Fruit fly (Drosophila melanogaster) whole organism, embryonic: ENCODE measurements around the gene CG5172.

Source experiments
- B-H1 ChIP-seq: fragments of 200-800 bp; sonication (Bioruptor generic); IDR thresholded peaks from 3 replicates; pipeline ENCODE4 v1.3.6; 2022; ENCODE audit warnings: missing biosample characterization, missing genetic modification characterization
- CG10209 ChIP-seq: fragments of 200-800 bp; sonication (Bioruptor generic); optimal IDR thresholded peaks from 3 replicates; lab custom pipeline; 2017; ENCODE audit warnings: missing biosample characterization, mild to moderate bottlenecking, missing genetic modification characterization, missing genetic modification reagents
- CG1024 ChIP-seq: fragments of 200-800 bp; sonication (Bioruptor generic); IDR thresholded peaks from 2 replicates; pipeline ENCODE4 v1.3.6; 2022; ENCODE audit warnings: missing biosample characterization, missing genetic modification characterization
- CG1603 ChIP-seq: fragments of 200-800 bp; sonication (Bioruptor generic); optimal IDR thresholded peaks from 2 replicates; lab custom pipeline; 2019; ENCODE audit warnings: missing biosample characterization, mild to moderate bottlenecking, missing genetic modification characterization, moderate library complexity
- CG18619 ChIP-seq: fragments of 200-800 bp; sonication (Bioruptor generic); optimal IDR thresholded peaks from 3 replicates; lab custom pipeline; 2017; ENCODE audit warnings: missing biosample characterization, mild to moderate bottlenecking, missing genetic modification characterization
- CG30020 ChIP-seq: fragments of 200-800 bp; optimal IDR thresholded peaks from 2 replicates; lab custom pipeline; 2019; ENCODE audit warnings: missing biosample characterization, mild to moderate bottlenecking, missing genetic modification characterization, moderate library complexity
- CG3065 ChIP-seq: fragments of 200-800 bp; sonication (Bioruptor generic); optimal IDR thresholded peaks from 2 replicates; lab custom pipeline; 2016; ENCODE audit warnings: missing biosample characterization, missing genetic modification characterization
- CG31365 ChIP-seq: fragments of 200-800 bp; sonication (Bioruptor generic); optimal IDR thresholded peaks from 2 replicates; lab custom pipeline; 2018; ENCODE audit warnings: missing biosample characterization, mild to moderate bottlenecking, missing genetic modification characterization
- CG31441 ChIP-seq: fragments of 200-800 bp; sonication (Bioruptor generic); IDR thresholded peaks from 2 replicates; pipeline ENCODE4 v1.3.6; 2022; ENCODE audit warnings: missing biosample characterization, missing genetic modification characterization
- CG3407 ChIP-seq: fragments of 200-800 bp; sonication (Bioruptor generic); optimal IDR thresholded peaks from 2 replicates; lab custom pipeline; 2018; ENCODE audit warnings: missing biosample characterization, mild to moderate bottlenecking, missing genetic modification characterization
- CG34376 ChIP-seq: fragments of 200-800 bp; sonication (Bioruptor generic); optimal IDR thresholded peaks from 2 replicates; lab custom pipeline; 2018; ENCODE audit warnings: missing biosample characterization, mild to moderate bottlenecking, missing genetic modification characterization
- CG4360 ChIP-seq: fragments of 200-800 bp; sonication (Bioruptor generic); IDR thresholded peaks from 2 replicates; pipeline ENCODE4 v1.3.6; 2022; ENCODE audit warnings: missing biosample characterization, missing genetic modification characterization
- CG4617 ChIP-seq: fragments of 200-800 bp; sonication (Bioruptor generic); optimal IDR thresholded peaks from 3 replicates; lab custom pipeline; 2016; ENCODE audit warnings: missing biosample characterization, missing genetic modification characterization, borderline replicate concordance
- CG6654 ChIP-seq: fragments of 200-800 bp; sonication (Bioruptor generic); optimal IDR thresholded peaks from 2 replicates; lab custom pipeline; 2017; ENCODE audit warnings: missing biosample characterization, mild to moderate bottlenecking, missing genetic modification characterization
- CG6683 ChIP-seq: fragments of 200-800 bp; sonication (Bioruptor generic); optimal IDR thresholded peaks from 2 replicates; lab custom pipeline; 2017; ENCODE audit warnings: missing biosample characterization, mild to moderate bottlenecking, missing genetic modification characterization, missing genetic modification reagents
- CG6854 ChIP-seq: fragments of 200-800 bp; sonication (Bioruptor generic); optimal IDR thresholded peaks from 3 replicates; lab custom pipeline; 2017; ENCODE audit warnings: missing biosample characterization, mild to moderate bottlenecking, missing genetic modification characterization
- CG7372 ChIP-seq: fragments of 200-800 bp; sonication (Bioruptor generic); IDR thresholded peaks from 2 replicates; pipeline ENCODE4 v1.3.6; 2022; ENCODE audit warnings: missing biosample characterization, missing genetic modification characterization
- CG7839 ChIP-seq: fragments of 200-800 bp; sonication (Bioruptor generic); optimal IDR thresholded peaks from 3 replicates; lab custom pipeline; 2018; ENCODE audit warnings: missing biosample characterization, mild to moderate bottlenecking, missing genetic modification characterization, moderate library complexity
- CG9215 ChIP-seq: fragments of 200-800 bp; sonication (Bioruptor generic); IDR thresholded peaks from 2 replicates; pipeline ENCODE4 v1.3.6; 2022; ENCODE audit warnings: missing biosample characterization, missing genetic modification characterization
- CG9727 ChIP-seq: fragments of 200-800 bp; sonication (Bioruptor generic); optimal IDR thresholded peaks from 3 replicates; lab custom pipeline; 2017; ENCODE audit warnings: missing biosample characterization, mild to moderate bottlenecking, missing genetic modification characterization
- CG9817 ChIP-seq: fragments of 200-800 bp; sonication (Bioruptor generic); optimal IDR thresholded peaks from 2 replicates; lab custom pipeline; 2018; ENCODE audit warnings: missing biosample characterization, mild to moderate bottlenecking, missing genetic modification characterization, moderate library complexity
- Dip3 ChIP-seq: fragments of 200-800 bp; sonication (Bioruptor generic); optimal IDR thresholded peaks from 3 replicates; lab custom pipeline; 2016; ENCODE audit warnings: missing biosample characterization, missing genetic modification characterization
- Dll ChIP-seq: fragments of 200-800 bp; sonication (Bioruptor generic); IDR thresholded peaks from 4 replicates; pipeline ENCODE4 v1.3.6; 2022; ENCODE audit warnings: missing biosample characterization, missing genetic modification characterization; ENCODE audit not compliant: partially characterized antibody
- Lhr ChIP-seq: fragments of 200-800 bp; sonication (Bioruptor generic); optimal IDR thresholded peaks from 3 replicates; lab custom pipeline; 2017; ENCODE audit warnings: mild to moderate bottlenecking, missing biosample characterization, missing genetic modification reagents, missing genetic modification characterization
- Max ChIP-seq: fragments of 200-800 bp; sonication (Bioruptor generic); optimal IDR thresholded peaks from 2 replicates; lab custom pipeline; 2016; ENCODE audit warnings: missing biosample characterization, mild to moderate bottlenecking, missing genetic modification characterization
- Nf-YA ChIP-seq: fragments of 200-800 bp; sonication (Bioruptor generic); IDR thresholded peaks from 2 replicates; pipeline ENCODE4 v1.3.6; 2022; ENCODE audit warnings: missing biosample characterization, missing genetic modification characterization
- Oaz ChIP-seq: fragments of 200-800 bp; sonication (Bioruptor generic); IDR thresholded peaks from 2 replicates; pipeline ENCODE4 v1.3.6; 2022; ENCODE audit warnings: missing biosample characterization, missing genetic modification characterization
- Oli ChIP-seq: fragments of 200-800 bp; sonication (Bioruptor generic); optimal IDR thresholded peaks from 2 replicates; lab custom pipeline; 2018; ENCODE audit warnings: missing biosample characterization, mild to moderate bottlenecking, missing genetic modification characterization, moderate library complexity
- Ravus ChIP-seq: fragments of 200-800 bp; sonication (Bioruptor generic); IDR thresholded peaks from 2 replicates; pipeline ENCODE4 v1.3.6; 2022; ENCODE audit warnings: missing biosample characterization, missing genetic modification characterization
- chinmo ChIP-seq: fragments of 200-800 bp; sonication (Bioruptor generic); IDR thresholded peaks from 4 replicates; pipeline ENCODE4 v1.3.6; 2022; ENCODE audit warnings: missing biosample characterization, missing genetic modification characterization; ENCODE audit not compliant: partially characterized antibody
- dpn ChIP-seq, 2 experiments: fragments of 200-800 bp; sonication (Bioruptor generic); optimal IDR thresholded peaks; 3 replicates each; lab custom pipeline; 2016; ENCODE audit warnings: missing biosample characterization in 2 of 2, missing genetic modification characterization in 2 of 2
- dysf ChIP-seq: fragments of 200-800 bp; sonication (Bioruptor generic); IDR thresholded peaks from 3 replicates; pipeline ENCODE4 v1.3.6; 2022; ENCODE audit warnings: missing biosample characterization, missing genetic modification characterization
- ems ChIP-seq: fragments of 200-800 bp; sonication (Bioruptor generic); optimal IDR thresholded peaks from 3 replicates; lab custom pipeline; 2016; ENCODE audit warnings: missing biosample characterization, missing genetic modification characterization
- fd102C ChIP-seq: fragments of 200-800 bp; sonication (Bioruptor generic); optimal IDR thresholded peaks from 2 replicates; lab custom pipeline; 2018; ENCODE audit warnings: missing biosample characterization, mild to moderate bottlenecking, missing genetic modification characterization, moderate library complexity
- gcm2 ChIP-seq: fragments of 200-800 bp; sonication (Bioruptor generic); optimal IDR thresholded peaks from 2 replicates; lab custom pipeline; 2016; ENCODE audit warnings: missing biosample characterization, missing genetic modification characterization
- grau ChIP-seq: fragments of 200-800 bp; optimal IDR thresholded peaks from 3 replicates; lab custom pipeline; 2019; ENCODE audit warnings: missing biosample characterization, mild to moderate bottlenecking, missing genetic modification characterization, moderate library complexity
- grn ChIP-seq: fragments of 200-800 bp; sonication (Bioruptor generic); optimal IDR thresholded peaks from 3 replicates; lab custom pipeline; 2017; ENCODE audit warnings: missing biosample characterization, missing genetic modification characterization
- jumu ChIP-seq: fragments of 200-800 bp; sonication (Bioruptor generic); optimal IDR thresholded peaks from 3 replicates; lab custom pipeline; 2016; ENCODE audit warnings: missing biosample characterization, missing genetic modification characterization
- luna ChIP-seq: fragments of 200-800 bp; sonication (Bioruptor generic); optimal IDR thresholded peaks from 2 replicates; lab custom pipeline; 2016; ENCODE audit warnings: missing biosample characterization, missing genetic modification characterization
- nau ChIP-seq: fragments of 200-800 bp; sonication (Bioruptor generic); optimal IDR thresholded peaks from 3 replicates; lab custom pipeline; 2017; ENCODE audit warnings: missing biosample characterization, mild to moderate bottlenecking, missing genetic modification characterization, missing genetic modification reagents
- nmo ChIP-seq: fragments of 200-800 bp; sonication (Bioruptor generic); optimal IDR thresholded peaks from 2 replicates; lab custom pipeline; 2018; ENCODE audit warnings: missing biosample characterization, mild to moderate bottlenecking, missing genetic modification characterization, moderate library complexity
- rib ChIP-seq: fragments of 200-800 bp; sonication (Bioruptor generic); IDR thresholded peaks from 2 replicates; pipeline ENCODE4 v1.3.6; 2022; ENCODE audit warnings: missing biosample characterization, missing genetic modification characterization
- run ChIP-seq: fragments of 200-800 bp; sonication (Bioruptor generic); optimal IDR thresholded peaks from 3 replicates; lab custom pipeline; 2018; ENCODE audit warnings: missing biosample characterization, mild to moderate bottlenecking, missing genetic modification characterization
- so ChIP-seq: fragments of 200-800 bp; sonication (Bioruptor generic); IDR thresholded peaks from 3 replicates; pipeline ENCODE4 v1.3.6; 2022; ENCODE audit warnings: missing biosample characterization, missing genetic modification characterization
- sqz ChIP-seq: fragments of 200-800 bp; sonication (Bioruptor generic); optimal IDR thresholded peaks from 3 replicates; lab custom pipeline; 2018; ENCODE audit warnings: missing biosample characterization, mild to moderate bottlenecking, missing genetic modification characterization
- ssp ChIP-seq: fragments of 200-800 bp; sonication (Bioruptor generic); IDR thresholded peaks from 2 replicates; pipeline ENCODE4 v1.3.6; 2022; ENCODE audit warnings: missing biosample characterization, missing genetic modification characterization
- tll ChIP-seq, 2 experiments: fragments of 200-800 bp in 1 of 2; fragments of >200 bp in 1 of 2; sonication (Bioruptor generic) in 1 of 2; optimal IDR thresholded peaks; 2 replicates each; lab custom pipeline; 2017 to 2019; ENCODE audit warnings: missing biosample characterization in 2 of 2, missing genetic modification characterization in 2 of 2, mild to moderate bottlenecking in 1 of 2, moderate library complexity in 1 of 2
- twi ChIP-seq: fragments of 200-800 bp; optimal IDR thresholded peaks from 2 replicates; lab custom pipeline; 2019; ENCODE audit warnings: missing biosample characterization, mild to moderate bottlenecking, missing genetic modification characterization, moderate library complexity
- wek ChIP-seq: fragments of 200-800 bp; sonication (Bioruptor generic); optimal IDR thresholded peaks from 3 replicates; lab custom pipeline; 2018; ENCODE audit warnings: missing biosample characterization, mild to moderate bottlenecking, missing genetic modification characterization, moderate library complexity
- zf30C ChIP-seq: fragments of 200-800 bp; sonication (Bioruptor generic); optimal IDR thresholded peaks from 3 replicates; lab custom pipeline; 2018; ENCODE audit warnings: missing biosample characterization, mild to moderate bottlenecking, missing genetic modification characterization

Gene CG5172

DNA sequence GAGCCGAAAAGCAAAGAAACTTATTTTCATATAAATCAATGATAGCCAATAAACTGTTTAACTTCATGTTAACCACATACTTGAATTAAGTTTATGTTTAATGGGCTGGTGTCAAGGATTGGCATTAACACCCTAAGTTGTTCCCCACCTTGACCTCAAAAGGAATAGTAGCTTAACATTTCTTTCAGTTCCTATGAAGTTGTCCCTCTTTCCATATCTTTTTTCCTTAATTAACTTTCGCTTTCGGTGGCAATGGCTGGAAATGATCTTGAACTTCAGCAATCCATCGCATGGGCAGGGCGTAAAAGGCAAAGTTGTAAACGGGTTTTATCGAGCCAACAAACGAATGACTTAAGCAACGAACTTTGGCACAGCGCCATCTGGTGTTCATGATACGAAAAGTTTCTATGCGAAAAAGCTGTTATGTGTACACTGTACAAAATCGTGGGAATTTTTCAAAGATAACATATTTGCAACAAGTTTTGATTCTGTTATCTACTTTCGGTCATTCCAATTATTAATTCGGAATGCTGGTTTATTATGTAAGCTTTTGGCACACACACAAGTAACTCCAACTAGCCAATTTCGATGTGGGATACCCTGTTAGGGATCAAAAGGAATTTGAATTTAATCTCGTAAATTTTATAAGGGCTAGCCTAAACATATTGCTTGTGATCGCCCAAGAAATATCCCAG is 8.4 kb downstream of the CG5172 start (continued):
- TF ChIP-seq CG7839 (tag; lab: Kevin White, UChicago) (peak; percentile 37), gcm2 (no peak), ems (GFP tag; lab: Kevin White, UChicago) (no peak), grau (tag; lab: Kevin White, UChicago) (peak; percentile 38), chinmo (GFP tag; lab: Robert Waterston, UW) (no peak), CG4360 (no peak), fd102C (no peak), nau (GFP tag; lab: Kevin White, UChicago) (no peak), CG9817 (tag; lab: Kevin White, UChicago) (peak; percentile 23), CG6854 (GFP tag; lab: Kevin White, UChicago) (no peak), CG31441 (GFP tag; lab: Robert Waterston, UW) (no peak), B-H1 (GFP tag; lab: Robert Waterston, UW) (no peak), Lhr (no peak), rib (GFP tag; lab: Robert Waterston, UW) (no peak), CG34376 (GFP tag; lab: Kevin White, UChicago) (no peak), CG6683 (GFP tag; lab: Kevin White, UChicago) (no peak), wek (no peak), run (tag; lab: Kevin White, UChicago) (no peak), CG6654 (GFP tag; lab: Kevin White, UChicago) (no peak), CG18619 (no peak), Max (GFP tag; lab: Kevin White, UChicago) (no peak), CG10209 (GFP tag; lab: Kevin White, UChicago) (no peak), CG4617 (no peak), zf30C (GFP tag; lab: Kevin White, UChicago) (peak; percentile 16), CG3407 (no peak), nmo (GFP tag; lab: Kevin White, UChicago) (peak; percentile 35), dysf (GFP tag; lab: Robert Waterston, UW) (no peak), so (GFP tag; lab: Robert Waterston, UW) (no peak), Oli (tag; lab: Kevin White, UChicago) (peak; percentile 10), grn (GFP tag; lab: Kevin White, UChicago) (no peak), tll (GFP tag; optimal IDR thresholded peaks at IDR 0.05; lab: Kevin White, UChicago) (no peak), sqz (no peak), Oaz (GFP tag; lab: Robert Waterston, UW) (no peak), luna (GFP tag; lab: Kevin White, UChicago) (no peak), CG3065 (GFP tag; lab: Kevin White, UChicago) (no peak), jumu (peak; percentile 38), Dll (no peak), CG31365 (tag; lab: Kevin White, UChicago) (no peak), Dip3 (GFP tag; lab: Kevin White, UChicago) (no peak), dpn (GFP tag; optimal IDR thresholded peaks at IDR 0.05; lab: Kevin White, UChicago) (peak in 1 of 2 experiments; percentile 18), CG30020 (tag; lab: Kevin White, UChicago) (no peak), CG1024 (GFP tag; lab: Robert Waterston, UW) (no peak), CG7372 (GFP tag; lab: Robert Waterston, UW) (no peak), ssp (GFP tag; lab: Robert Waterston, UW) (no peak), CG1603 (no peak), Nf-YA (GFP tag; lab: Robert Waterston, UW) (no peak), Ravus (no peak), CG9727 (GFP tag; lab: Kevin White, UChicago) (no peak), twi (tag; lab: Kevin White, UChicago) (no peak), CG9215 (no peak)
